Worm (Caenorhabditis elegans): ENCODE measurements around the gene sre-54.

The sre-54 gene

ce11 chrII:12352115-12352514, 19.4 kb downstream of the sre-54 start, which contains the start of gene ras-1:
Gene ras-1 (minus strand): TSS chrII:12352243.
- TF ChIP-seq athp-1 (tag; optimal IDR thresholded peaks at IDR 0.05) (no peak), B0035.1 (tag; optimal IDR thresholded peaks at IDR 0.05) (no peak), cebp-1 (GFP tag; IDR thresholded peaks at IDR 0.05) (no peak), cebp-1 (tag; optimal IDR thresholded peaks at IDR 0.05) (peak; percentile 27), C17E4.6 (GFP tag; IDR thresholded peaks at IDR 0.05) (no peak), egl-44 (GFP tag; IDR thresholded peaks at IDR 0.05) (no peak), let-607 (tag; optimal IDR thresholded peaks at IDR 0.05) (peak in 1 of 2 experiments; percentile 39), hsf-1 (GFP tag; IDR thresholded peaks at IDR 0.05) (no peak), D2030.7 (GFP tag; IDR thresholded peaks at IDR 0.05) (no peak), B0019.2 (GFP tag; conservative IDR thresholded peaks at IDR 0.05) (no peak), snpc-1.3 (tag; optimal IDR thresholded peaks at IDR 0.05; ENCODE audit: insufficient read depth) (no peak), ceh-100 (GFP tag; IDR thresholded peaks at IDR 0.05) (no peak), ztf-25 (GFP tag; IDR thresholded peaks at IDR 0.05) (no peak), B0261.1 (tag; optimal IDR thresholded peaks at IDR 0.05) (no peak), lin-40 (tag; optimal IDR thresholded peaks at IDR 0.05) (peak; percentile 27), mel-28 (tag; optimal IDR thresholded peaks at IDR 0.05; ENCODE audit: borderline replicate concordance) (no peak), attf-5 (GFP tag; optimal IDR thresholded peaks at IDR 0.05) (peak; percentile 38), pha-4 (tag; optimal IDR thresholded peaks at IDR 0.05) (no peak), die-1 (tag; optimal IDR thresholded peaks at IDR 0.05) (no peak), zfh-2 (GFP tag; conservative IDR thresholded peaks at IDR 0.05) (peak; percentile 70), lag-1 (GFP tag; IDR thresholded peaks at IDR 0.05) (no peak), dox-1 (GFP tag; IDR thresholded peaks at IDR 0.05) (0 out of 2 replicates have a peak, but pooled peaks have one; percentile 33), hlh-26 (GFP tag; conservative IDR thresholded peaks at IDR 0.05) (no peak), repo-1 (tag; optimal IDR thresholded peaks at IDR 0.05) (no peak), lir-1 (GFP tag; conservative IDR thresholded peaks at IDR 0.05) (no peak), nhr-90 (tag; optimal IDR thresholded peaks at IDR 0.05) (no peak), nhr-27 (tag; optimal IDR thresholded peaks at IDR 0.05) (no peak), hlh-12 (tag; optimal IDR thresholded peaks at IDR 0.05) (no peak), lsy-27 (tag; optimal IDR thresholded peaks at IDR 0.05; ENCODE audit: borderline replicate concordance, insufficient read depth) (no peak), nhr-80 (tag; optimal IDR thresholded peaks at IDR 0.05) (peak; percentile 64), K11D2.4 (GFP tag; IDR thresholded peaks at IDR 0.05) (peak; percentile 74), hmg-1.2 (GFP tag; IDR thresholded peaks at IDR 0.05) (peak; percentile 24; the same call in 1 of the 2 replicates), F49E8.2 (tag; optimal IDR thresholded peaks at IDR 0.05; ENCODE audit: insufficient read depth) (no peak), rpc-1 (optimal IDR thresholded peaks at IDR 0.05) (no peak), rpc-1 (tag; optimal IDR thresholded peaks at IDR 0.05) (no peak), F22D6.2 (tag; optimal IDR thresholded peaks at IDR 0.05) (no peak)

ce11 chrII:12353104-12353503, 20.4 kb downstream of the sre-54 start:
- no peak for TF ChIP-seq ZK185.1 (tag; optimal IDR thresholded peaks at IDR 0.05; ENCODE audit: poor library complexity, severe bottlenecking)
- peak; percentile 92 for TF ChIP-seq unc-62 (GFP tag; optimal IDR thresholded peaks at IDR 0.05)

- TF ChIP-seq madf-8 (GFP tag; conservative IDR thresholded peaks at IDR 0.05) (no peak), unc-62 (GFP tag; optimal IDR thresholded peaks at IDR 0.05) (peak; percentile 91), ztf-22 (GFP tag; optimal IDR thresholded peaks at IDR 0.05) (peak; percentile 8), lir-1 (GFP tag; conservative IDR thresholded peaks at IDR 0.05) (0 out of 2 replicates have a peak, but pooled peaks have one; percentile 46), ceh-100 (GFP tag; IDR thresholded peaks at IDR 0.05) (no peak), ceh-79 (tag; optimal IDR thresholded peaks at IDR 0.05) (no peak), cebp-1 (GFP tag; IDR thresholded peaks at IDR 0.05) (no peak), cebp-1 (tag; optimal IDR thresholded peaks at IDR 0.05) (peak; percentile 23), sptf-2 (GFP tag; optimal IDR thresholded peaks at IDR 0.05) (no peak), snpc-4 (GFP tag; optimal IDR thresholded peaks at IDR 0.05) (no peak), snpc-4 (tag; optimal IDR thresholded peaks at IDR 0.05) (peak in 1 of 4 experiments; percentile 50), dox-1 (GFP tag; IDR thresholded peaks at IDR 0.05) (peak; percentile 45; the same call in 1 of the 2 replicates), nhr-80 (tag; optimal IDR thresholded peaks at IDR 0.05) (peak; percentile 88), Y95B8A.8 (GFP tag; IDR thresholded peaks at IDR 0.05) (no peak), snpc-1.1 (tag; optimal IDR thresholded peaks at IDR 0.05; ENCODE audit: insufficient read depth) (no peak), let-607 (tag; optimal IDR thresholded peaks at IDR 0.05) (peak; percentile 88 to 95)
These were observed 21.1 kb downstream of the sre-54 start for ce11 chrII:12353816-12354215.
